Worm (Caenorhabditis elegans) whole organism, early embryonic: ENCODE measurements around the gene Y37D8A.25.

Experiments used
- aly-1 ChIP-seq: sonication (generic microtip); optimal IDR thresholded peaks from 2 replicates; lab custom pipeline; 2016; ENCODE audit warnings: missing genetic modification characterization, missing compliant biosample characterization
- ama-1 ChIP-seq: fragments of 150-350 bp; optimal IDR thresholded peaks from 2 replicates; lab custom pipeline; 2014
- tra-4 ChIP-seq: sonication (generic microtip); optimal IDR thresholded peaks from 2 replicates; lab custom pipeline; 2017; ENCODE audit warnings: missing genetic modification characterization, missing compliant biosample characterization

- TF ChIP-seq aly-1 (no peak), ama-1 (no peak), tra-4 (tag; lab: Kevin White, UChicago) (no peak)
These were observed 44.6 kb upstream of the Y37D8A.25 start, which contains the start of gene Y37D8A.8 for ce11 chrIII:12864648-12865047.
